Fruit fly (Drosophila melanogaster) whole organism, prepupa: ENCODE measurements around the gene galectin.

Source experiments
- CG8632 ChIP-seq: fragments of 200-800 bp; sonication (Bioruptor generic); optimal IDR thresholded peaks from 3 replicates; lab custom pipeline; 2016; ENCODE audit warnings: missing biosample characterization, missing genetic modification characterization
- CG9139 ChIP-seq: fragments of 200-800 bp; sonication (Bioruptor generic); optimal IDR thresholded peaks from 3 replicates; lab custom pipeline; 2017; ENCODE audit warnings: missing biosample characterization, mild to moderate bottlenecking, missing genetic modification characterization

DNA sequence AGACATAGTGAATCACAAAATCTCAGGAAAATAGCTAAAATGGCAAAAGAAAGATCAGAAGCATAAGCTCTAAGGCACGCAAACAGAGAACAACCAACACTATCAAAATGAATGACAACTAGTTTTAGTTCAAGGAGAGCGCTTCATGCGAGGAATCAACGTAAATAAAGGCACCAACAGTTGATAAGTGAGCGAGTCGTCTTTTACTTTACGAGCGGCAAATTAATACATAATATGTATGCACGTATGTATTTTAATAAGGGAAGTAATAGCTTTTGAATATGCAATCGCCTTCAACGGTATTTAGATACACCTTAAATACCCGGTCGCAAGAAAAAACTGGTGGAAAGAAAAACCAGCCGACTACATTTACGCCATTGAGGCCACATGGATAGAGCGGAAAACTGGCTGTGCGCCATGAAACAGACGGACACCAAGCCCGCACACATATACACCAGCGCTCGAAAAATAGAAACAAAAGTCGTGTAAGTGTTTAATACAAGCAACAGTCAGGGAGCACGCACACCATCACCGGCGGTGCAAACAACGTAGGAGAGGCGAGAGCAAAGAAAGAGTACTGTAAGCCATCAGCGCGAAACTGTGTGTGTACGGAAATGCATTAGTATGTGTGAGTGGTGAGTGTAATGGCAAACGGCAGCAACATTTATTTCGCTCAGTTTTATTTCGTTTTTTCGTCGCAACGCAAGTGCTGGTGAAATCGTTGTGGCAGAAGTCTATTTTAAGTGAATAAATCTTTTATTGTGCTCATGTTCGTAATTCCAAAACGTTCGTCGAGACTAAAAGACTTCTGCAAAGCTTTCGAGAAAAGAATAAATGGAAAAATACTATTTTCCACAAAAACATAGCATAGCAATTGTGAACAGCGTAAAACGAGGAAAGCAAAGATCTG, 4.9 kb upstream of the galectin start, which contains the start of gene dbr:
- TF ChIP-seq CG9139 (GFP tag; lab: Kevin White, UChicago) (peak; percentile 60), CG8632 (peak; percentile 23)
